Fruit fly (Drosophila melanogaster): Measurements from ENCODE around the gene tow.
A peak's percentile ranks its signal among the peaks of the same experiment; 100 is the strongest.

The tow gene

DNA sequence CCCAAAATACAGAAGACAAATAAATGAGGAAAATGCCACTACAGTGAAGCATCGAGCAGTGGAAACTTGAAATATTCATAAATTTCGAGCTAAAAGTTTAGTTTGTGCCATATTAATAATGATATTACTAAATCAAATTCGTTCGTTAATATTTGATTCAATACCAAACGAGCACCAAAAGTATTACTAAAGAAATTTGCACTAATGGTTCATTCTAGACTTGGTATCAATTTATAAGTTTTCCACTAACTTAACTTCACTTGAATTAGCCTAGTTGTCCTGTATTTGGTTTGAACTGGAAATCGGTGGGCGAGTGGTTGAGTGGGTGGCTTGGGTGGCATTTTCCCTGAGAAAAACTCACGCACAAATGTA lies 1.3 kb downstream of the tow start (continued):
- TF ChIP-seq CG12219 (GFP tag; optimal IDR thresholded peaks at IDR 0.05) (no peak), CG2712 (tag; optimal IDR thresholded peaks at IDR 0.05) (peak; percentile 9), Atf6 (GFP tag; IDR thresholded peaks at IDR 0.05) (peak; percentile 22; the same call in 1 of the 2 replicates), CG11560 (tag; IDR thresholded peaks at IDR 0.05) (no peak), hb (GFP tag; IDR thresholded peaks at IDR 0.05; ENCODE audit: partially characterized antibody) (no peak), eve (GFP tag; optimal IDR thresholded peaks at IDR 0.05) (peak in 1 of 2 experiments; percentile 27), CkIIα-i1 (GFP tag; IDR thresholded peaks at IDR 0.05) (no peak), Dfd (GFP tag; optimal IDR thresholded peaks at IDR 0.05) (no peak), CG3838 (GFP tag; optimal IDR thresholded peaks at IDR 0.05) (no peak), CG1603 (tag; optimal IDR thresholded peaks at IDR 0.05) (no peak), CG17361 (GFP tag; IDR thresholded peaks at IDR 0.05) (0 out of 3 replicates have a peak, but pooled peaks have one; percentile 34), scrt (GFP tag; optimal IDR thresholded peaks at IDR 0.05) (no peak), CG12769 (tag; optimal IDR thresholded peaks at IDR 0.05) (peak; percentile 31), CG12104 (GFP tag; optimal IDR thresholded peaks at IDR 0.05) (no peak), Poxn (GFP tag; IDR thresholded peaks at IDR 0.05) (no peak), NfI (GFP tag; optimal IDR thresholded peaks at IDR 0.05) (peak; percentile 13), CG32772 (GFP tag; IDR thresholded peaks at IDR 0.05) (no peak), CG15269 (tag; optimal IDR thresholded peaks at IDR 0.05) (peak; percentile 34), Ptx1 (GFP tag; IDR thresholded peaks at IDR 0.05) (no peak), ATbp (GFP tag; optimal IDR thresholded peaks at IDR 0.05) (no peak), gem (tag; optimal IDR thresholded peaks at IDR 0.05) (peak; percentile 68), CG1647 (GFP tag; optimal IDR thresholded peaks at IDR 0.05) (no peak), CoRest (tag; optimal IDR thresholded peaks at IDR 0.05) (peak; percentile 28), B-H2 (GFP tag; optimal IDR thresholded peaks at IDR 0.05) (no peak), CG4282 (GFP tag; optimal IDR thresholded peaks at IDR 0.05) (no peak), exex (tag; optimal IDR thresholded peaks at IDR 0.05) (no peak), cato (GFP tag; optimal IDR thresholded peaks at IDR 0.05; ENCODE audit: borderline replicate concordance) (no peak), sr (GFP tag; IDR thresholded peaks at IDR 0.05) (peak; percentile 80; the same call in 2 of the 3 replicates), CG34224 (GFP tag; IDR thresholded peaks at IDR 0.05; ENCODE audit: partially characterized antibody) (no peak), Dad (GFP tag; optimal IDR thresholded peaks at IDR 0.05) (no peak), sug (tag; optimal IDR thresholded peaks at IDR 0.05) (no peak), CG7963 (GFP tag; IDR thresholded peaks at IDR 0.05; ENCODE audit: partially characterized antibody) (no peak), lmd (GFP tag; IDR thresholded peaks at IDR 0.05) (peak; percentile 38; the same call in 1 of the 2 replicates), schlank (tag; optimal IDR thresholded peaks at IDR 0.05) (no peak), nerfin-1 (tag; optimal IDR thresholded peaks at IDR 0.05) (no peak), CG7786 (GFP tag; optimal IDR thresholded peaks at IDR 0.05) (no peak), CG7556 (GFP tag; optimal IDR thresholded peaks at IDR 0.05) (peak; percentile 25), zfh1 (GFP tag; IDR thresholded peaks at IDR 0.05) (no peak), Deaf1 (tag; optimal IDR thresholded peaks at IDR 0.05) (no peak), dpn (GFP tag; optimal IDR thresholded peaks at IDR 0.05) (peak in 1 of 2 experiments; percentile 11), nmo (GFP tag; optimal IDR thresholded peaks at IDR 0.05) (peak; percentile 14), CG17385 (GFP tag; optimal IDR thresholded peaks at IDR 0.05) (peak; percentile 1), lilli (GFP tag; optimal IDR thresholded peaks at IDR 0.05) (peak; percentile 16)
